Worm (Caenorhabditis elegans) whole organism, young adult: Measurements from ENCODE around the gene cct-6.

ENCODE experiments used
- hlh-12 ChIP-seq: sonication (generic microtip); optimal IDR thresholded peaks from 2 replicates; lab custom pipeline; 2016; ENCODE audit warnings: missing genetic modification characterization, missing compliant biosample characterization
- nhr-27 ChIP-seq: fragments of 200-800 bp; sonication (Bioruptor generic); optimal IDR thresholded peaks from 2 replicates; lab custom pipeline; 2018; ENCODE audit warnings: mild to moderate bottlenecking, missing genetic modification characterization, moderate library complexity, missing compliant biosample characterization
- unc-62 ChIP-seq: fragments of 150-350 bp; optimal IDR thresholded peaks from 2 replicates; lab custom pipeline; 2014; ENCODE audit warnings: missing biosample characterization, missing genetic modification reagents, missing genetic modification characterization
- ztf-22 ChIP-seq: fragments of 200-800 bp; sonication (Bioruptor generic); optimal IDR thresholded peaks from 2 replicates; lab custom pipeline; 2018; ENCODE audit warnings: mild to moderate bottlenecking, missing genetic modification characterization, moderate library complexity, missing compliant biosample characterization

DNA sequence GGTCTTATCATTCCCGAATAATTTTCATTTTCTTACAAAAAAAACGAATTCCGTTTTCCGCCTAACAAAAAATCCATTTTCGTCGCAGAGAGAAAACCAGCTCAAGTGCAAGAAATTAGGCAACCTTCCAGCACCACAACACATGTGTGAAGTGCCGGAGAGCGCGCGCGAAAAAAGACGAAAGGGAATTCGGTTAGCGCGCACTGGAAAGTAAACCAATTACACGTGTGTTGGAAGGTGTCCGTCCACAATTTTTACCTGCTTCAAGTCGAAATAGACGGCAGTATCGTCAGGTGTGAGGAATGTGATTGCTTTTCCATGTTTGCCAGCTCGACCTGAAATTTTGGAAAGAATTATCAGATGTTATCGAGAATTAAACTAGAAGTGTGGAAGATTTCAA is 20.8 kb downstream of the cct-6 start:
- no peak for TF ChIP-seq ztf-22 (GFP tag; lab: Kevin White, UChicago)
- no peak for TF ChIP-seq hlh-12 (tag; lab: Kevin White, UChicago)
- no peak for TF ChIP-seq unc-62 (GFP tag; lab: Kevin White, UChicago)
- TF ChIP-seq nhr-27 (tag; lab: Kevin White, UChicago) = no peak
